Fruit fly (Drosophila melanogaster): ENCODE results near the gene LysE.

LysE gene

dm6 chr3L:1166945-1167913, 45.4 kb upstream of the LysE start (continued):
- no peak for TF ChIP-seq dmrt99B (tag; optimal IDR thresholded peaks at IDR 0.05)
- peak; percentile 45; the same call in 1 of the 2 replicates for TF ChIP-seq sisA (GFP tag; IDR thresholded peaks at IDR 0.05)
- TF ChIP-seq sens (GFP tag), result peak; percentile 96
- peak in 1 of 2 experiments; percentile 33 for TF ChIP-seq tll (GFP tag; optimal IDR thresholded peaks at IDR 0.05)
- TF ChIP-seq CG32772 (GFP tag; IDR thresholded peaks at IDR 0.05), result peak; percentile 62
- peak; percentile 81 for TF ChIP-seq bab2 (GFP tag; optimal IDR thresholded peaks at IDR 0.05)
- no peak for TF ChIP-seq gt (GFP tag; IDR thresholded peaks at IDR 0.05)
- no peak for TF ChIP-seq CG4424 (GFP tag; optimal IDR thresholded peaks at IDR 0.05)
- TF ChIP-seq unpg (GFP tag; optimal IDR thresholded peaks at IDR 0.05), result peak; percentile 25
- TF ChIP-seq CG43689 (GFP tag; IDR thresholded peaks at IDR 0.05), result no peak
- peak; percentile 36 for TF ChIP-seq nmo (GFP tag; optimal IDR thresholded peaks at IDR 0.05)
- no peak for TF ChIP-seq cato (GFP tag; optimal IDR thresholded peaks at IDR 0.05; ENCODE audit: borderline replicate concordance)
- peak; percentile 6 for TF ChIP-seq CG1602 (GFP tag; optimal IDR thresholded peaks at IDR 0.05)
- TF ChIP-seq ranshi (GFP tag; IDR thresholded peaks at IDR 0.05), result 0 out of 2 replicates have a peak, but pooled peaks have one; percentile 28
- no peak for TF ChIP-seq Bdp1 (GFP tag; optimal IDR thresholded peaks at IDR 0.05)
- TF ChIP-seq CG5245 (GFP tag; optimal IDR thresholded peaks at IDR 0.05), result peak; percentile 10
- no peak for TF ChIP-seq caup (GFP tag; optimal IDR thresholded peaks at IDR 0.05; ENCODE audit: severe bottlenecking)
- peak; percentile 39; the same call in 1 of the 3 replicates for TF ChIP-seq CG11093 (GFP tag; IDR thresholded peaks at IDR 0.05)
- TF ChIP-seq CG15601 (tag; optimal IDR thresholded peaks at IDR 0.05), result peak; percentile 48
- TF ChIP-seq kni (GFP tag; optimal IDR thresholded peaks at IDR 0.05), result peak; percentile 45
- no peak for TF ChIP-seq CG13894 (tag; optimal IDR thresholded peaks at IDR 0.05)
- peak; percentile 73 for TF ChIP-seq Xrp1 (GFP tag; IDR thresholded peaks at IDR 0.05)
- peak; percentile 60 for TF ChIP-seq Med (GFP tag)
- peak; percentile 63 for TF ChIP-seq Kr (GFP tag; optimal IDR thresholded peaks at IDR 0.05)
- TF ChIP-seq chn (GFP tag; optimal IDR thresholded peaks at IDR 0.05), result peak; percentile 23
- TF ChIP-seq dimm (GFP tag; IDR thresholded peaks at IDR 0.05), result no peak
- no peak for TF ChIP-seq tap (tag; optimal IDR thresholded peaks at IDR 0.05)
- TF ChIP-seq ken (GFP tag; IDR thresholded peaks at IDR 0.05), result peak; percentile 58; the same call in 1 of the 3 replicates
- TF ChIP-seq CG6689 (GFP tag; IDR thresholded peaks at IDR 0.05), result peak; percentile 33
- TF ChIP-seq CG11560 (tag; IDR thresholded peaks at IDR 0.05), result no peak
- no peak for TF ChIP-seq lmd (GFP tag; IDR thresholded peaks at IDR 0.05)
- TF ChIP-seq vnd (GFP tag; IDR thresholded peaks at IDR 0.05; ENCODE audit: partially characterized antibody), result no peak
- TF ChIP-seq Vsx1 (GFP tag; optimal IDR thresholded peaks at IDR 0.05), result no peak
- no peak for TF ChIP-seq hbn (GFP tag; IDR thresholded peaks at IDR 0.05; ENCODE audit: partially characterized antibody)
- TF ChIP-seq Camta (GFP tag; optimal IDR thresholded peaks at IDR 0.05), result peak; percentile 72
- TF ChIP-seq sd (tag; optimal IDR thresholded peaks at IDR 0.05), result no peak
- no peak for TF ChIP-seq Mrtf (GFP tag; IDR thresholded peaks at IDR 0.05)
- TF ChIP-seq Eip74EF (GFP tag; optimal IDR thresholded peaks at IDR 0.05), result no peak
- peak in 1 of 2 experiments; percentile 52 for TF ChIP-seq bsh (GFP tag; optimal IDR thresholded peaks at IDR 0.05)
- peak; percentile 46 for TF ChIP-seq CG15696 (tag; optimal IDR thresholded peaks at IDR 0.05)
- TF ChIP-seq CG9797 (GFP tag; optimal IDR thresholded peaks at IDR 0.05), result no peak
- peak; percentile 77 for TF ChIP-seq CG18262 (tag; optimal IDR thresholded peaks at IDR 0.05)
- TF ChIP-seq CG17385 (GFP tag; optimal IDR thresholded peaks at IDR 0.05), result no peak
- TF ChIP-seq gem (tag; optimal IDR thresholded peaks at IDR 0.05), result peak; percentile 63
- peak; percentile 50 for TF ChIP-seq CG4360 (GFP tag; IDR thresholded peaks at IDR 0.05)
- peak; percentile 17 for TF ChIP-seq CG10267 (tag; optimal IDR thresholded peaks at IDR 0.05)
- TF ChIP-seq Rx (GFP tag; IDR thresholded peaks at IDR 0.05), result no peak
- no peak for TF ChIP-seq gro (GFP tag; optimal IDR thresholded peaks at IDR 0.05)
